Fruit fly (Drosophila melanogaster) whole organism, embryonic: ENCODE data around the gene DopEcR.

Experiments used
- B-H2 ChIP-seq: fragments of 200-800 bp; sonication (Bioruptor generic); optimal IDR thresholded peaks from 2 replicates; lab custom pipeline; 2018; ENCODE audit warnings: missing biosample characterization, mild to moderate bottlenecking, missing genetic modification characterization
- CG10147 ChIP-seq: fragments of 200-800 bp; sonication (Bioruptor generic); optimal IDR thresholded peaks from 2 replicates; lab custom pipeline; 2019; ENCODE audit warnings: missing biosample characterization, mild to moderate bottlenecking, missing genetic modification characterization, moderate library complexity
- CG1024 ChIP-seq: fragments of 200-800 bp; sonication (Bioruptor generic); IDR thresholded peaks from 2 replicates; pipeline ENCODE4 v1.3.6; 2022; ENCODE audit warnings: missing biosample characterization, missing genetic modification characterization
- CG11456 ChIP-seq: fragments of 200-800 bp; sonication (Bioruptor generic); IDR thresholded peaks from 3 replicates; pipeline ENCODE4 v1.3.6; 2022; ENCODE audit warnings: missing biosample characterization, missing genetic modification characterization
- CG12769 ChIP-seq: fragments of 200-800 bp; sonication (Bioruptor generic); optimal IDR thresholded peaks from 2 replicates; lab custom pipeline; 2019; ENCODE audit warnings: missing biosample characterization, mild to moderate bottlenecking, missing genetic modification characterization, moderate library complexity
- CG14965 ChIP-seq: fragments of 200-800 bp; sonication (Bioruptor generic); optimal IDR thresholded peaks from 2 replicates; lab custom pipeline; 2016; ENCODE audit warnings: missing biosample characterization, missing genetic modification characterization, borderline replicate concordance
- CG16863 ChIP-seq: fragments of 200-800 bp; sonication (Bioruptor generic); optimal IDR thresholded peaks from 3 replicates; lab custom pipeline; 2016; ENCODE audit warnings: missing biosample characterization, missing genetic modification characterization
- CG17359 ChIP-seq: fragments of 200-800 bp; sonication (Bioruptor generic); optimal IDR thresholded peaks from 3 replicates; lab custom pipeline; 2018; ENCODE audit warnings: missing biosample characterization, mild to moderate bottlenecking, missing genetic modification characterization, moderate library complexity
- CG17912 ChIP-seq: fragments of 200-800 bp; sonication (Bioruptor generic); optimal IDR thresholded peaks from 2 replicates; lab custom pipeline; 2018; ENCODE audit warnings: missing biosample characterization, mild to moderate bottlenecking, missing genetic modification characterization
- CG18476 ChIP-seq: fragments of 200-800 bp; sonication (Bioruptor generic); optimal IDR thresholded peaks from 2 replicates; lab custom pipeline; 2016; ENCODE audit warnings: missing biosample characterization, mild to moderate bottlenecking, missing genetic modification characterization
- CG31388 ChIP-seq: fragments of 200-800 bp; sonication (Bioruptor generic); optimal IDR thresholded peaks from 2 replicates; lab custom pipeline; 2016; ENCODE audit warnings: missing biosample characterization, missing genetic modification characterization
- CG32772 ChIP-seq: fragments of 200-800 bp; sonication (Bioruptor generic); IDR thresholded peaks from 2 replicates; pipeline ENCODE4 v1.3.6; 2022; ENCODE audit warnings: missing biosample characterization, missing genetic modification characterization
- CG3407 ChIP-seq: fragments of 200-800 bp; sonication (Bioruptor generic); optimal IDR thresholded peaks from 2 replicates; lab custom pipeline; 2018; ENCODE audit warnings: missing biosample characterization, mild to moderate bottlenecking, missing genetic modification characterization
- CG4282 ChIP-seq: fragments of 200-800 bp; sonication (Bioruptor generic); optimal IDR thresholded peaks from 2 replicates; lab custom pipeline; 2016; ENCODE audit warnings: missing biosample characterization, missing genetic modification characterization
- CG4360 ChIP-seq: fragments of 200-800 bp; sonication (Bioruptor generic); IDR thresholded peaks from 2 replicates; pipeline ENCODE4 v1.3.6; 2022; ENCODE audit warnings: missing biosample characterization, missing genetic modification characterization
- CG43689 ChIP-seq: fragments of 200-800 bp; sonication (Bioruptor generic); IDR thresholded peaks from 2 replicates; pipeline ENCODE4 v1.3.6; 2022; ENCODE audit warnings: missing biosample characterization, missing genetic modification characterization
- CG5245 ChIP-seq: fragments of 200-800 bp; sonication (Bioruptor generic); optimal IDR thresholded peaks from 3 replicates; lab custom pipeline; 2016; ENCODE audit warnings: missing biosample characterization, missing genetic modification characterization
- CG6765 ChIP-seq: fragments of 200-800 bp; sonication (Bioruptor generic); optimal IDR thresholded peaks from 3 replicates; lab custom pipeline; 2017; ENCODE audit warnings: missing biosample characterization, mild to moderate bottlenecking, missing genetic modification characterization
- CG7271 ChIP-seq: fragments of 200-800 bp; sonication (Bioruptor generic); optimal IDR thresholded peaks from 2 replicates; lab custom pipeline; 2018; ENCODE audit warnings: missing biosample characterization, mild to moderate bottlenecking, missing genetic modification characterization, moderate library complexity
- CG7839 ChIP-seq: fragments of 200-800 bp; sonication (Bioruptor generic); optimal IDR thresholded peaks from 3 replicates; lab custom pipeline; 2018; ENCODE audit warnings: missing biosample characterization, mild to moderate bottlenecking, missing genetic modification characterization, moderate library complexity
- CG7928 ChIP-seq: fragments of 200-800 bp; sonication (Bioruptor generic); optimal IDR thresholded peaks from 2 replicates; lab custom pipeline; 2017; ENCODE audit warnings: missing biosample characterization, mild to moderate bottlenecking, missing genetic modification characterization
- CG8924 ChIP-seq: fragments of 200-800 bp; optimal IDR thresholded peaks from 3 replicates; lab custom pipeline; 2019; ENCODE audit warnings: missing biosample characterization, mild to moderate bottlenecking, missing genetic modification characterization, moderate library complexity
- Dbx ChIP-seq: fragments of 200-800 bp; sonication (Bioruptor generic); IDR thresholded peaks from 3 replicates; pipeline ENCODE4 v1.3.6; 2022; ENCODE audit warnings: missing biosample characterization, missing genetic modification characterization
- Dfd ChIP-seq, 2 experiments: fragments of >200 bp; optimal IDR thresholded peaks; 2 replicates each; lab custom pipeline; 2017; ENCODE audit warnings: missing biosample characterization in 2 of 2, missing genetic modification characterization in 2 of 2
- Elba2 ChIP-seq: fragments of 200-800 bp; sonication (Bioruptor generic); optimal IDR thresholded peaks from 3 replicates; lab custom pipeline; 2016; ENCODE audit warnings: missing biosample characterization, missing genetic modification characterization
- HLHmδ ChIP-seq: fragments of 200-800 bp; sonication (Bioruptor generic); optimal IDR thresholded peaks from 2 replicates; lab custom pipeline; 2018; ENCODE audit warnings: missing biosample characterization, mild to moderate bottlenecking, missing genetic modification characterization, moderate library complexity
- Hr51 ChIP-seq, 2 experiments: fragments of 200-800 bp; sonication (Bioruptor generic); optimal IDR thresholded peaks; 2 replicates in 1 of 2; 3 replicates in 1 of 2; lab custom pipeline; 2016 to 2018; ENCODE audit warnings: missing biosample characterization in 2 of 2, missing genetic modification characterization in 2 of 2, mild to moderate bottlenecking in 1 of 2, moderate library complexity in 1 of 2
- MESR4 ChIP-seq: fragments of 200-800 bp; sonication (Bioruptor generic); optimal IDR thresholded peaks from 2 replicates; lab custom pipeline; 2018; ENCODE audit warnings: missing biosample characterization, mild to moderate bottlenecking, missing genetic modification characterization, moderate library complexity
- Ravus ChIP-seq: fragments of 200-800 bp; sonication (Bioruptor generic); IDR thresholded peaks from 2 replicates; pipeline ENCODE4 v1.3.6; 2022; ENCODE audit warnings: missing biosample characterization, missing genetic modification characterization
- Sox102F ChIP-seq: fragments of 200-800 bp; sonication (Bioruptor generic); optimal IDR thresholded peaks from 2 replicates; lab custom pipeline; 2018; ENCODE audit warnings: missing biosample characterization, mild to moderate bottlenecking, missing genetic modification characterization, moderate library complexity
- ac ChIP-seq: fragments of 200-800 bp; sonication (Bioruptor generic); optimal IDR thresholded peaks from 3 replicates; lab custom pipeline; 2017; ENCODE audit warnings: missing biosample characterization, mild to moderate bottlenecking, missing genetic modification characterization
- aop ChIP-seq: fragments of 200-800 bp; sonication (Bioruptor generic); IDR thresholded peaks from 2 replicates; pipeline ENCODE4 v1.3.6; 2022; ENCODE audit warnings: missing biosample characterization, missing genetic modification characterization
- bowl ChIP-seq: fragments of 200-800 bp; sonication (Bioruptor generic); IDR thresholded peaks from 2 replicates; pipeline ENCODE4 v1.3.6; 2022; ENCODE audit warnings: missing biosample characterization, missing genetic modification characterization
- fd102C ChIP-seq: fragments of 200-800 bp; sonication (Bioruptor generic); optimal IDR thresholded peaks from 2 replicates; lab custom pipeline; 2018; ENCODE audit warnings: missing biosample characterization, mild to moderate bottlenecking, missing genetic modification characterization, moderate library complexity
- gcm ChIP-seq: fragments of 200-800 bp; sonication (Bioruptor generic); optimal IDR thresholded peaks from 2 replicates; lab custom pipeline; 2019; ENCODE audit warnings: missing biosample characterization, mild to moderate bottlenecking, missing genetic modification characterization, moderate library complexity
- gt ChIP-seq: fragments of 200-800 bp; sonication (Bioruptor generic); IDR thresholded peaks from 2 replicates; pipeline ENCODE4 v1.3.6; 2022; ENCODE audit warnings: missing biosample characterization, missing genetic modification characterization
- hkb ChIP-seq, 2 experiments: fragments of 200-800 bp in 1 of 2; fragments of >200 bp in 1 of 2; sonication (Bioruptor generic) in 1 of 2; IDR thresholded peaks in 1 of 2; optimal IDR thresholded peaks in 1 of 2; 2 replicates each; pipeline versions ENCODE4 v1.3.6 to Lab custom; 2017 to 2022; ENCODE audit warnings: missing biosample characterization in 1 of 2, missing genetic modification characterization in 1 of 2
- mld ChIP-seq: fragments of 200-800 bp; sonication (Bioruptor generic); IDR thresholded peaks from 3 replicates; pipeline ENCODE4 v1.3.6; 2022; ENCODE audit warnings: missing biosample characterization, missing genetic modification characterization; ENCODE audit not compliant: partially characterized antibody
- nerfin-2 ChIP-seq: fragments of 200-800 bp; sonication (Bioruptor generic); IDR thresholded peaks from 2 replicates; pipeline ENCODE4 v1.3.6; 2022; ENCODE audit warnings: missing biosample characterization, missing genetic modification characterization; ENCODE audit not compliant: partially characterized antibody
- pb ChIP-seq: fragments of 200-800 bp; sonication (Bioruptor generic); optimal IDR thresholded peaks from 3 replicates; lab custom pipeline; 2016; ENCODE audit warnings: missing biosample characterization, missing genetic modification characterization
- phol ChIP-seq: fragments of 200-800 bp; sonication (Bioruptor generic); optimal IDR thresholded peaks from 3 replicates; lab custom pipeline; 2018; ENCODE audit warnings: missing biosample characterization, mild to moderate bottlenecking, missing genetic modification characterization, moderate library complexity
- pros ChIP-seq: fragments of 200-800 bp; sonication (Bioruptor generic); optimal IDR thresholded peaks from 3 replicates; lab custom pipeline; 2019; ENCODE audit warnings: missing biosample characterization, mild to moderate bottlenecking, missing genetic modification characterization, moderate library complexity
- repo ChIP-seq: fragments of 200-800 bp; sonication (Bioruptor generic); optimal IDR thresholded peaks from 2 replicates; lab custom pipeline; 2016; ENCODE audit warnings: missing biosample characterization, missing genetic modification characterization
- sens ChIP-seq: fragments of 200-800 bp; sonication (Bioruptor generic); peaks from one replicate; lab custom pipeline; 2016; ENCODE audit warnings: missing biosample characterization, missing genetic modification characterization
- shn ChIP-seq: fragments of 200-800 bp; sonication (Bioruptor generic); optimal IDR thresholded peaks from 3 replicates; lab custom pipeline; 2016; ENCODE audit warnings: missing biosample characterization, missing genetic modification characterization
- sug ChIP-seq: fragments of 200-800 bp; optimal IDR thresholded peaks from 2 replicates; lab custom pipeline; 2019; ENCODE audit warnings: missing biosample characterization, mild to moderate bottlenecking, missing genetic modification characterization, moderate library complexity
- tin ChIP-seq: fragments of 200-800 bp; sonication (Bioruptor generic); optimal IDR thresholded peaks from 3 replicates; lab custom pipeline; 2016; ENCODE audit warnings: missing biosample characterization, missing genetic modification characterization
- toy ChIP-seq: fragments of 200-800 bp; sonication (Bioruptor generic); IDR thresholded peaks from 2 replicates; pipeline ENCODE4 v1.3.6; 2022; ENCODE audit warnings: missing biosample characterization, missing genetic modification characterization
- zen2 ChIP-seq: fragments of 200-800 bp; sonication (Bioruptor generic); IDR thresholded peaks from 3 replicates; pipeline ENCODE4 v1.3.6; 2022; ENCODE audit warnings: missing biosample characterization, missing genetic modification characterization; ENCODE audit not compliant: partially characterized antibody

DopEcR gene

dm6 chr3L:4406653-4407257 lies 26.6 kb upstream of the DopEcR start, which contains the start of gene TP53INP (continued):
- TF ChIP-seq aop (GFP tag; lab: Robert Waterston, UW) (0 out of 2 replicates have a peak, but pooled peaks have one; percentile 5), hkb (optimal IDR thresholded peaks at IDR 0.05; lab: Kevin White, UChicago) (no peak), hkb (GFP tag; IDR thresholded peaks at IDR 0.05; lab: Robert Waterston, UW) (peak; percentile 86), ac (GFP tag; lab: Kevin White, UChicago) (peak; percentile 71), CG17359 (tag; lab: Kevin White, UChicago) (peak; percentile 76), Elba2 (GFP tag; lab: Kevin White, UChicago) (no peak), sens (GFP tag; lab: Kevin White, UChicago) (peak; percentile 96), Ravus (GFP tag; lab: Robert Waterston, UW) (no peak), CG1024 (GFP tag; lab: Robert Waterston, UW) (0 out of 2 replicates have a peak, but pooled peaks have one; percentile 15), Hr51 (GFP tag; optimal IDR thresholded peaks at IDR 0.05; lab: Kevin White, UChicago) (peak; percentile 62 to 94), pros (GFP tag; lab: Kevin White, UChicago) (peak; percentile 30), zen2 (GFP tag; lab: Robert Waterston, UW) (no peak), CG6765 (peak; percentile 69), CG3407 (GFP tag; lab: Kevin White, UChicago) (peak; percentile 85), CG32772 (GFP tag; lab: Robert Waterston, UW) (peak; percentile 64), bowl (GFP tag; lab: Robert Waterston, UW) (no peak), CG10147 (peak; percentile 93), CG14965 (GFP tag; lab: Kevin White, UChicago) (peak; percentile 49), Dbx (GFP tag; lab: Robert Waterston, UW) (peak; percentile 56; the same call in 1 of the 3 replicates), pb (GFP tag; lab: Kevin White, UChicago) (peak; percentile 55), fd102C (GFP tag; lab: Kevin White, UChicago) (peak; percentile 52), gt (GFP tag; lab: Robert Waterston, UW) (peak; percentile 33; the same call in 1 of the 2 replicates), CG7839 (peak; percentile 93), gcm (peak; percentile 90), mld (GFP tag; lab: Robert Waterston, UW) (no peak), phol (tag; lab: Kevin White, UChicago) (peak; percentile 94), toy (no peak), CG31388 (GFP tag; lab: Kevin White, UChicago) (peak; percentile 37), CG43689 (GFP tag; lab: Robert Waterston, UW) (no peak), CG4360 (GFP tag; lab: Robert Waterston, UW) (no peak), CG8924 (peak; percentile 96), CG5245 (GFP tag; lab: Kevin White, UChicago) (peak; percentile 65), CG18476 (GFP tag; lab: Kevin White, UChicago) (peak; percentile 92), nerfin-2 (no peak), Sox102F (GFP tag; lab: Kevin White, UChicago) (peak; percentile 92), CG7271 (tag; lab: Kevin White, UChicago) (peak; percentile 62), B-H2 (peak; percentile 55), shn (GFP tag; lab: Kevin White, UChicago) (peak; percentile 60), CG17912 (GFP tag; lab: Kevin White, UChicago) (no peak), tin (GFP tag; lab: Kevin White, UChicago) (peak; percentile 84), CG11456 (GFP tag; lab: Robert Waterston, UW) (no peak), sug (peak; percentile 87), MESR4 (peak; percentile 12), repo (GFP tag; lab: Kevin White, UChicago) (peak; percentile 71), Dfd (GFP tag; optimal IDR thresholded peaks at IDR 0.05; lab: Kevin White, UChicago) (no peak), CG7928 (GFP tag; lab: Kevin White, UChicago) (peak; percentile 31), CG16863 (GFP tag; lab: Kevin White, UChicago) (peak; percentile 75), CG4282 (GFP tag; lab: Kevin White, UChicago) (no peak), CG12769 (tag; lab: Kevin White, UChicago) (peak; percentile 52), HLHmδ (GFP tag; lab: Kevin White, UChicago) (peak; percentile 67)
